Worm (Caenorhabditis elegans) whole organism, late embryonic: ENCODE measurements around the gene F59A1.13.
A peak's percentile ranks its signal among the peaks of the same experiment; 100 is the strongest.

ENCODE experiments used
- C08G9.2 ChIP-seq: sonication (generic microtip); optimal IDR thresholded peaks from 2 replicates; lab custom pipeline; 2016; ENCODE audit warnings: mild to moderate bottlenecking, missing genetic modification characterization, moderate library complexity, missing compliant biosample characterization
- F13H6.1 ChIP-seq: sonication (generic microtip); optimal IDR thresholded peaks from 2 replicates; lab custom pipeline; 2016; ENCODE audit warnings: missing genetic modification characterization, missing compliant biosample characterization
- ahr-1 ChIP-seq: sonication (generic microtip); optimal IDR thresholded peaks from 2 replicates; lab custom pipeline; 2016; ENCODE audit warnings: missing genetic modification characterization, missing compliant biosample characterization
- ceh-2 ChIP-seq: sonication (generic microtip); optimal IDR thresholded peaks from 2 replicates; lab custom pipeline; 2016; ENCODE audit warnings: missing genotype, missing genetic modification characterization, missing compliant biosample characterization
- ceh-24 ChIP-seq: sonication (generic microtip); optimal IDR thresholded peaks from 2 replicates; lab custom pipeline; 2016; ENCODE audit warnings: mild to moderate bottlenecking, missing genetic modification characterization, missing compliant biosample characterization
- ceh-34 ChIP-seq: sonication (generic microtip); optimal IDR thresholded peaks from 2 replicates; lab custom pipeline; 2016; ENCODE audit warnings: mild to moderate bottlenecking, missing genetic modification characterization, missing compliant biosample characterization
- ceh-48 ChIP-seq: sonication (generic microtip); optimal IDR thresholded peaks from 2 replicates; lab custom pipeline; 2016; ENCODE audit warnings: missing genetic modification characterization, inconsistent platforms, missing compliant biosample characterization
- dmd-4 ChIP-seq: sonication (generic microtip); optimal IDR thresholded peaks from 2 replicates; lab custom pipeline; 2016; ENCODE audit warnings: borderline replicate concordance, missing genetic modification characterization, missing compliant biosample characterization
- dve-1 ChIP-seq: sonication (generic microtip); optimal IDR thresholded peaks from 2 replicates; lab custom pipeline; 2017; ENCODE audit warnings: antibody characterized with exemption, mild to moderate bottlenecking, missing genetic modification characterization, missing compliant biosample characterization
- elt-2 ChIP-seq: sonication (generic microtip); optimal IDR thresholded peaks from 2 replicates; lab custom pipeline; 2016; ENCODE audit warnings: missing genetic modification reagents, missing genetic modification characterization, missing compliant biosample characterization
- ets-4 ChIP-seq: sonication (generic microtip); optimal IDR thresholded peaks from 2 replicates; lab custom pipeline; 2016; ENCODE audit warnings: missing genetic modification characterization, missing compliant biosample characterization
- eyg-1 ChIP-seq: sonication (generic microtip); optimal IDR thresholded peaks from 2 replicates; lab custom pipeline; 2016; ENCODE audit warnings: missing genotype, missing genetic modification characterization, missing compliant biosample characterization
- fax-1 ChIP-seq: sonication (generic microtip); optimal IDR thresholded peaks from 2 replicates; lab custom pipeline; 2016; ENCODE audit warnings: missing genotype, missing genetic modification characterization, missing compliant biosample characterization
- gmeb-2 ChIP-seq: sonication (generic microtip); optimal IDR thresholded peaks from 2 replicates; lab custom pipeline; 2016; ENCODE audit warnings: missing genetic modification characterization, inconsistent platforms, missing compliant biosample characterization
- hlh-13 ChIP-seq: fragments of 200-800 bp; sonication (Bioruptor generic); optimal IDR thresholded peaks from 2 replicates; lab custom pipeline; 2018; ENCODE audit warnings: mild to moderate bottlenecking, missing genetic modification characterization, missing compliant biosample characterization
- hlh-15 ChIP-seq: sonication (generic microtip); optimal IDR thresholded peaks from 2 replicates; lab custom pipeline; 2016; ENCODE audit warnings: missing genetic modification characterization, missing compliant biosample characterization
- hlh-8 ChIP-seq: sonication (generic microtip); optimal IDR thresholded peaks from 2 replicates; lab custom pipeline; 2016; ENCODE audit warnings: missing genotype, missing genetic modification characterization, missing compliant biosample characterization
- lin-11 ChIP-seq: fragments of 200-800 bp; sonication (Bioruptor generic); optimal IDR thresholded peaks from 2 replicates; lab custom pipeline; 2018; ENCODE audit warnings: mild to moderate bottlenecking, missing genetic modification characterization, missing compliant biosample characterization
- nfya-1 ChIP-seq: sonication (generic microtip); optimal IDR thresholded peaks from 2 replicates; lab custom pipeline; 2017; ENCODE audit warnings: missing genetic modification characterization, mild to moderate bottlenecking, missing compliant biosample characterization, antibody characterized with exemption, moderate library complexity
- nhr-11 ChIP-seq: fragments of 150-350 bp; optimal IDR thresholded peaks from 2 replicates; lab custom pipeline; 2014; ENCODE audit warnings: missing biosample characterization, missing genetic modification characterization
- nhr-232 ChIP-seq: sonication (generic microtip); optimal IDR thresholded peaks from 2 replicates; lab custom pipeline; 2016; ENCODE audit warnings: missing genetic modification characterization, missing compliant biosample characterization
- npax-4 ChIP-seq: sonication (generic microtip); optimal IDR thresholded peaks from 2 replicates; lab custom pipeline; 2016; ENCODE audit warnings: missing genetic modification characterization, missing compliant biosample characterization
- odd-2 ChIP-seq: sonication (generic microtip); optimal IDR thresholded peaks from 2 replicates; lab custom pipeline; 2017; ENCODE audit warnings: antibody characterized with exemption, mild to moderate bottlenecking, missing genetic modification characterization, missing compliant biosample characterization
- pag-3 ChIP-seq: sonication (generic microtip); optimal IDR thresholded peaks from 2 replicates; lab custom pipeline; 2016; ENCODE audit warnings: missing compliant biosample characterization, missing genetic modification characterization, borderline replicate concordance
- pat-9 ChIP-seq: fragments of 200-800 bp; sonication (Bioruptor generic); optimal IDR thresholded peaks from 2 replicates; lab custom pipeline; 2018; ENCODE audit warnings: mild to moderate bottlenecking, missing genetic modification characterization, moderate library complexity, missing compliant biosample characterization
- pha-4 ChIP-seq: fragments of 150-350 bp; optimal IDR thresholded peaks from 2 replicates; lab custom pipeline; 2018; ENCODE audit warnings: missing biosample characterization, missing genetic modification reagents, missing genetic modification characterization
- pqm-1 ChIP-seq: sonication (generic microtip); optimal IDR thresholded peaks from 2 replicates; lab custom pipeline; 2016; ENCODE audit warnings: missing genetic modification characterization, missing compliant biosample characterization
- pros-1 ChIP-seq: fragments of 150-350 bp; optimal IDR thresholded peaks from 2 replicates; lab custom pipeline; 2014; ENCODE audit warnings: missing biosample characterization, missing genetic modification reagents, missing genetic modification characterization
- rnt-1 ChIP-seq: sonication (generic microtip); optimal IDR thresholded peaks from 2 replicates; lab custom pipeline; 2016; ENCODE audit warnings: missing genetic modification characterization, missing compliant biosample characterization
- syd-9 ChIP-seq: sonication (generic microtip); optimal IDR thresholded peaks from 2 replicates; lab custom pipeline; 2016; ENCODE audit warnings: mild to moderate bottlenecking, missing genetic modification characterization, moderate library complexity, missing compliant biosample characterization
- tbx-7 ChIP-seq: sonication (generic microtip); optimal IDR thresholded peaks from 2 replicates; lab custom pipeline; 2016; ENCODE audit warnings: missing genotype, missing genetic modification characterization, missing compliant biosample characterization
- ttx-3 ChIP-seq: sonication (generic microtip); optimal IDR thresholded peaks from 2 replicates; lab custom pipeline; 2016; ENCODE audit warnings: missing genetic modification reagents, missing genetic modification characterization, missing compliant biosample characterization
- unc-55 ChIP-seq: sonication (generic microtip); optimal IDR thresholded peaks from 2 replicates; lab custom pipeline; 2017; ENCODE audit warnings: missing biosample characterization, missing genetic modification reagents, missing genetic modification characterization
- zip-5 ChIP-seq: sonication (generic microtip); optimal IDR thresholded peaks from 2 replicates; lab custom pipeline; 2016; ENCODE audit warnings: missing genetic modification characterization, missing compliant biosample characterization

The F59A1.13 gene

DNA sequence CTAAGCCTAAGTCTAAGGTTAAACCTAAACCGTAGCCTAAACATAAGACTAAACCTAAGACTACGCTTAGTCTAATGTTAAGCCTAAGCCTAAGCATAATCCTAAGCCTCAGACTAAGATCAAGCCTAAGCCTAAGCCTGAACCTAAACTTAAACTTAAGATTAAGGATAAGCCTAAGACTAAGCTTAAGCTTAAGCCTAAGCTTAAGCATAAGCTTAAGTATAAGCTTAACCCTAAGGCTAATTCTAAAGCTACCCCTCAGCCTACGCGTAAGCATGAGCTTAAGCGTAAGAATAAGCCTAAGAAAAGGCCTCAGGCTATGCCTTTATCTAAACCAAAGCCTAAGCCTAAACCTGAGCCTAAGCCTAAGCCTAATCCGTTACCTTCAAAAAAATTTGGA, 37.5 kb upstream of the F59A1.13 start:
- TF ChIP-seq F13H6.1 (tag; lab: Kevin White, UChicago) (no peak), dve-1 (tag; lab: Kevin White, UChicago) (peak; percentile 84), pros-1 (tag; lab: Kevin White, UChicago) (no peak)

DNA sequence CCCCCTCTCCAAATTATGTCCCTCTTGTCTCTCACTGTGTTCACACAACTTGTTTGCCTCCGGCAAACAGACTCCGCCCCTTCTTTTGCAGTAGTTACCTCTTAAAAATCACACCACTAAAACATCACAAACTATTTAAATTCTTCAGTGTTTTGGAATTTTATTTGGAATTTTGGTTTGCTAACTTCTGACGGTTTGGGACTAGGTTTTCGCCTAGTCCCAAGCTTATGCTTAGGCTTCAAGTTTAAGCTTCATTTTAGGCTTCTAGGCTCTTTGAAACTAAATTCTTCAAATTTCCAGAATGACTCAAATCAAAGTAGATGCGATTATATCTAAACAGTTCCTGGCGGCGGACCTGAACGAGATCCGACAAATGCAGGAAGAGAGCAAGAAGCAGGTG, 33.9 kb upstream of the F59A1.13 start, which contains the start of gene fat-5:
Gene fat-5, plus strand, starts transcription at position 301 of the 400 bp plus-strand sequence.
- no peak for TF ChIP-seq ahr-1
- TF ChIP-seq nhr-11 (tag; lab: Kevin White, UChicago) = no peak
- TF ChIP-seq C08G9.2 (tag; lab: Kevin White, UChicago) = no peak
- no peak for TF ChIP-seq dve-1 (tag; lab: Kevin White, UChicago)
- TF ChIP-seq pha-4 = no peak
- TF ChIP-seq hlh-13 (GFP tag; lab: Kevin White, UChicago) = no peak
- no peak for TF ChIP-seq tbx-7
- no peak for TF ChIP-seq unc-55 (GFP tag; lab: Kevin White, UChicago)
- no peak for TF ChIP-seq ceh-24 (tag; lab: Kevin White, UChicago)
- TF ChIP-seq pat-9 (tag; lab: Kevin White, UChicago) = no peak
- TF ChIP-seq rnt-1 (tag; lab: Kevin White, UChicago) = no peak
- TF ChIP-seq lin-11 (tag; lab: Kevin White, UChicago) = no peak
- no peak for TF ChIP-seq hlh-15 (tag; lab: Kevin White, UChicago)
- no peak for TF ChIP-seq gmeb-2 (tag; lab: Kevin White, UChicago)
- no peak for TF ChIP-seq ets-4 (tag; lab: Kevin White, UChicago)
- TF ChIP-seq nhr-232 (tag; lab: Kevin White, UChicago) = no peak

DNA sequence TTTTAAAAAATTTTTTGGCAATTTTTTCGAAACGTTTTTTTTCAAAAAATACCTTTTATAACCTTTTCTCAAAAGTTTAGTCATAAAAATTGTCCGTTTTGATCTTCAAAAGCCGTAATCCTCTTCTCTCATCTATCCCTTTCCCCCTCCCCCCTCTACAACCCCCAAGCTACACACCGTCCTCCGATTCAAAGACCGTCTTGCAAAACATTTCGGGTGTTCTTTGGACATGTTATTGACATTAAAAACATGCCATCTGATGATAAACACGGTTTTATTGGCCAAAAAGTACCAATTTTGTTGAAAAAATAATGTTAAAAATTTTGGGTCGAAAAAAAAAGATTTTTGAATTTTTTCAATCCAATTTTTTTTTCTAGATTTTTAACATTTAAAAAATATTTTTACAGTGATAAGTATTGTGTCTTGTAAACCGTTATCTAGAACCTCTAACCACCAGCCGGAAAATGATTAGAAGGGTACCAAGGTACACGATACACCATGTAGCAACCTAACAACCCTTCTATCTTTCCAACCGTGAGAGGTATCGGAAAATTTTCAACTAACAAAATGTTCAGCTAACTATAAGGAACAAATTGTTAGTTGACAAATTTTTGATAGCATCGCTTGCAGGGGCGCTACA, 32.4 kb upstream of the F59A1.13 start:
- TF ChIP-seq ttx-3 (tag; lab: Kevin White, UChicago) (no peak), pat-9 (tag; lab: Kevin White, UChicago) (no peak), elt-2 (peak; percentile 18), fax-1 (no peak), eyg-1 (no peak)

ce11 chrV:17722553-17722952, 31.7 kb upstream of the F59A1.13 start:
- no peak for TF ChIP-seq dmd-4 (tag; lab: Kevin White, UChicago)
- no peak for TF ChIP-seq zip-5 (tag; lab: Kevin White, UChicago)
- no peak for TF ChIP-seq fax-1
- no peak for TF ChIP-seq eyg-1
- no peak for TF ChIP-seq syd-9 (tag; lab: Kevin White, UChicago)
- no peak for TF ChIP-seq lin-11 (tag; lab: Kevin White, UChicago)
- TF ChIP-seq pag-3 (tag; lab: Kevin White, UChicago) = no peak
- TF ChIP-seq pqm-1 = no peak
- no peak for TF ChIP-seq nfya-1 (tag; lab: Kevin White, UChicago)
- no peak for TF ChIP-seq rnt-1 (tag; lab: Kevin White, UChicago)
- TF ChIP-seq hlh-8 (tag; lab: Kevin White, UChicago) = no peak
- TF ChIP-seq pat-9 (tag; lab: Kevin White, UChicago) = no peak
- no peak for TF ChIP-seq ceh-48
- no peak for TF ChIP-seq odd-2
- TF ChIP-seq dve-1 (tag; lab: Kevin White, UChicago) = no peak
- TF ChIP-seq C08G9.2 (tag; lab: Kevin White, UChicago) = no peak
- TF ChIP-seq npax-4 (tag; lab: Kevin White, UChicago) = no peak
- no peak for TF ChIP-seq ceh-2 (tag; lab: Kevin White, UChicago)

DNA sequence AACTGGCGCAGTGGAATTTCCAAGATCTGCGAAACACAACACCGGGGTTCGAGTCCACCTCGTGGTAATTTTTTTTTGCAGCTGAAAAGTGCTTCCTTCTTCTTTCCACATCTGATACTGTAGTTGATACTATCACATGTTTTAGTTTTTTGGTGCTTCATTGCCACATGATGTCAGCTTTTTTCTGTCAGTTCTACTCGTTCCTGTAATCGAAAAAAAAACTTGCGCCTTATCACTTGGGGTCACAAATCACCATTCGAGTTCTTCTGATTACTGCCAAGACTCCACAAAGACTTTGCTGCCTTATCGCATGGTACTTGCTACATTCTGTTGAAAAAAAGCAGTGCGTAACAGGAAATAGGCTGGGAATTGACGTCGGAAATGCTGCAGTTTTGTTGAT, 30.9 kb upstream of the F59A1.13 start:
- TF ChIP-seq hlh-15 (tag; lab: Kevin White, UChicago) (no peak), C08G9.2 (tag; lab: Kevin White, UChicago) (no peak), ahr-1 (no peak), ttx-3 (tag; lab: Kevin White, UChicago) (no peak), elt-2 (peak; percentile 83), ceh-34 (no peak)
- TF ChIP-seq, all 69 proteins: peak for 1
